Worm (Caenorhabditis elegans): ENCODE results near the gene sos-1.

The sos-1 gene

ce11 chrV:4507129-4507528 lies 42.0 kb downstream of the sos-1 start:
- TF ChIP-seq pha-4 (tag; optimal IDR thresholded peaks at IDR 0.05), result no peak
- no peak for TF ChIP-seq blmp-1 (tag; optimal IDR thresholded peaks at IDR 0.05)
- TF ChIP-seq unc-62 (GFP tag; optimal IDR thresholded peaks at IDR 0.05), result peak; percentile 92
- TF ChIP-seq nhr-2 (tag; optimal IDR thresholded peaks at IDR 0.05), result no peak
- peak; percentile 67 for TF ChIP-seq ceh-83 (GFP tag; optimal IDR thresholded peaks at IDR 0.05)
- no peak for TF ChIP-seq ceh-39 (tag; optimal IDR thresholded peaks at IDR 0.05)
- peak; percentile 15 for TF ChIP-seq hlh-1 (tag; optimal IDR thresholded peaks at IDR 0.05)
- TF ChIP-seq unc-39 (tag; optimal IDR thresholded peaks at IDR 0.05), result no peak
- TF ChIP-seq nhr-237 (tag; optimal IDR thresholded peaks at IDR 0.05), result no peak
- TF ChIP-seq cnd-1 (tag; optimal IDR thresholded peaks at IDR 0.05), result no peak
- TF ChIP-seq flh-1 (GFP tag; optimal IDR thresholded peaks at IDR 0.05), result no peak
- TF ChIP-seq lsy-2 (tag; optimal IDR thresholded peaks at IDR 0.05), result no peak

ce11 chrV:4506681-4507080 lies 42.4 kb downstream of the sos-1 start:
- TF ChIP-seq lin-13 (tag; optimal IDR thresholded peaks at IDR 0.05), result no peak
- TF ChIP-seq lin-32 (GFP tag; optimal IDR thresholded peaks at IDR 0.05), result peak; percentile 80
- no peak for TF ChIP-seq mep-1 (tag; optimal IDR thresholded peaks at IDR 0.05)
- TF ChIP-seq unc-62 (GFP tag; optimal IDR thresholded peaks at IDR 0.05), result peak; percentile 99
- no peak for TF ChIP-seq ztf-11 (tag; optimal IDR thresholded peaks at IDR 0.05)
- no peak for TF ChIP-seq nhr-237 (tag; optimal IDR thresholded peaks at IDR 0.05)
- TF ChIP-seq mls-2 (tag; optimal IDR thresholded peaks at IDR 0.05), result no peak
- peak; percentile 65 for TF ChIP-seq nhr-2 (tag; optimal IDR thresholded peaks at IDR 0.05)
- TF ChIP-seq ceh-43 (GFP tag; optimal IDR thresholded peaks at IDR 0.05), result no peak
- no peak for TF ChIP-seq unc-120 (tag; optimal IDR thresholded peaks at IDR 0.05; ENCODE audit: poor library complexity, severe bottlenecking)
- TF ChIP-seq nhr-28 (tag; optimal IDR thresholded peaks at IDR 0.05), result no peak

ce11 chrV:4505408-4506270 lies 43.5 kb downstream of the sos-1 start:
- TF ChIP-seq ham-2 (GFP tag; optimal IDR thresholded peaks at IDR 0.05), result no peak
- no peak for TF ChIP-seq elt-3 (tag; optimal IDR thresholded peaks at IDR 0.05)
- no peak for TF ChIP-seq mls-2 (tag; optimal IDR thresholded peaks at IDR 0.05)
- no peak for TF ChIP-seq cnd-1 (tag; optimal IDR thresholded peaks at IDR 0.05)
- no peak for TF ChIP-seq ceh-43 (GFP tag; optimal IDR thresholded peaks at IDR 0.05)
- TF ChIP-seq bed-3 (GFP tag; optimal IDR thresholded peaks at IDR 0.05), result no peak
- no peak for TF ChIP-seq ceh-83 (GFP tag; optimal IDR thresholded peaks at IDR 0.05)
- no peak for TF ChIP-seq lin-13 (tag; optimal IDR thresholded peaks at IDR 0.05)
- TF ChIP-seq nhr-2 (tag; optimal IDR thresholded peaks at IDR 0.05), result peak; percentile 36
- no peak for TF ChIP-seq nhr-76 (tag; optimal IDR thresholded peaks at IDR 0.05)
- no peak for TF ChIP-seq snpc-4 (tag; optimal IDR thresholded peaks at IDR 0.05)
- no peak for TF ChIP-seq lsy-2 (tag; optimal IDR thresholded peaks at IDR 0.05)
- no peak for TF ChIP-seq ztf-11 (tag; optimal IDR thresholded peaks at IDR 0.05)
- TF ChIP-seq hlh-1 (tag; optimal IDR thresholded peaks at IDR 0.05), result peak; percentile 59
- no peak for TF ChIP-seq pha-4 (tag; optimal IDR thresholded peaks at IDR 0.05)
- TF ChIP-seq lin-32 (GFP tag; optimal IDR thresholded peaks at IDR 0.05), result no peak
- TF ChIP-seq elt-1 (tag; optimal IDR thresholded peaks at IDR 0.05; ENCODE audit: borderline replicate concordance, insufficient read depth), result peak; percentile 16
- peak; percentile 0 for TF ChIP-seq M03D4.4 (tag; optimal IDR thresholded peaks at IDR 0.05)
- no peak for TF ChIP-seq nhr-12 (tag; optimal IDR thresholded peaks at IDR 0.05)
- no peak for TF ChIP-seq unc-39 (tag; optimal IDR thresholded peaks at IDR 0.05)
- TF ChIP-seq blmp-1 (tag; optimal IDR thresholded peaks at IDR 0.05), result peak; percentile 13
- peak; percentile 37 for TF ChIP-seq unc-62 (GFP tag; optimal IDR thresholded peaks at IDR 0.05)
- no peak for TF ChIP-seq sem-2 (GFP tag; optimal IDR thresholded peaks at IDR 0.05)
- no peak for TF ChIP-seq mep-1 (tag; optimal IDR thresholded peaks at IDR 0.05)
- TF ChIP-seq nhr-237 (tag; optimal IDR thresholded peaks at IDR 0.05), result no peak
- TF ChIP-seq drap-1 (GFP tag; optimal IDR thresholded peaks at IDR 0.05), result no peak
- TF ChIP-seq tbx-8 (GFP tag; optimal IDR thresholded peaks at IDR 0.05), result no peak
- no peak for TF ChIP-seq unc-120 (tag; optimal IDR thresholded peaks at IDR 0.05; ENCODE audit: poor library complexity, severe bottlenecking)
- no peak for TF ChIP-seq ces-1 (GFP tag; optimal IDR thresholded peaks at IDR 0.05)
- TF ChIP-seq zip-8 (tag; optimal IDR thresholded peaks at IDR 0.05), result peak; percentile 85
- TF ChIP-seq mab-5 (tag; optimal IDR thresholded peaks at IDR 0.05), result no peak
- TF ChIP-seq sptf-1 (tag; optimal IDR thresholded peaks at IDR 0.05), result no peak
- TF ChIP-seq nhr-28 (tag; optimal IDR thresholded peaks at IDR 0.05), result no peak
- TF ChIP-seq flh-1 (GFP tag; optimal IDR thresholded peaks at IDR 0.05), result no peak
- TF ChIP-seq ceh-39 (tag; optimal IDR thresholded peaks at IDR 0.05), result no peak
